Fruit fly (Drosophila melanogaster): ENCODE results near the gene Sdic3.

The Sdic3 gene

DNA sequence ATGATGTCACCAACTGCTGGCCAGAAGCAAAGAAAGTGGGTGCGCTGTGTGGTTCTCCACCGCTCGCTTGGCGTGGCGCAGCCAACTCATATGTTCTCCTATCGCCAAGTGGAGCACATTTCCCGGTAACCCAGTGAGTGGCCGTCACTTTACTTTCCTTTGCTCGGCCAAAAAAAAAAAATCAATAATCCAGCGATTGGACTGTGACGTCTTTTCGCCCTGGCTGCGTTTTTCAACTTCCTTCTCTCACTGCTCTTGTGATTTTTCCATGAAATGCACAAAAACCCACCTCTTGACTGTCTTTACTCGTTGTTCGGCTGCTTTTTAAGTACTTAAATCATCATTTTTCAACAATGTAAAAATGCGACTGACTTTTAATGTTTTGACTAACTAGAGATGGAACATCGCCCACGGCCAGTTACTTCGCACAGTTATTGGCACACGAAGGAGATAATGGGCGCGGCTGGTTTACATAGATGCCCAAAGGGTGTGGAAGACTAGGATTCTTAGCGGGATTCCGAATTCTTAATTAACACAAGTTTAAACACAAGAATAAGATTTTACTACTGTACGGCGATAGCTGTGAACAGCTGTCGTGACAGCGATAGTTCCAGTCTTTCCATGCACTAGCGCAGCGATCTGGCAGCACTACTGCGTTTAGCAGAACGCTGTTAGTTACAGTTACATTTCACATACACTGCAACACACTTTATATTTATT is 41.9 kb upstream of the Sdic3 start, which contains the start of gene sw (continued):
- TF ChIP-seq CG9797 (GFP tag; optimal IDR thresholded peaks at IDR 0.05) (peak; percentile 11), salm (tag; optimal IDR thresholded peaks at IDR 0.05) (no peak), slp2 (GFP tag; optimal IDR thresholded peaks at IDR 0.05) (peak; percentile 36), Atf3 (GFP tag; optimal IDR thresholded peaks at IDR 0.05) (peak; percentile 40), fd3F (GFP tag; optimal IDR thresholded peaks at IDR 0.05) (peak; percentile 31), pita (GFP tag; optimal IDR thresholded peaks at IDR 0.05) (no peak), CG15514 (GFP tag; optimal IDR thresholded peaks at IDR 0.05) (peak; percentile 53), sens-2 (GFP tag; IDR thresholded peaks at IDR 0.05) (0 out of 2 replicates have a peak, but pooled peaks have one; percentile 36), CG5180 (GFP tag; optimal IDR thresholded peaks at IDR 0.05) (no peak), E2f2 (GFP tag; IDR thresholded peaks at IDR 0.05) (peak; percentile 58), CG17361 (GFP tag; IDR thresholded peaks at IDR 0.05) (peak; percentile 69), CG43689 (GFP tag; IDR thresholded peaks at IDR 0.05) (no peak), stwl (tag; optimal IDR thresholded peaks at IDR 0.05) (peak; percentile 47), lbe (GFP tag; optimal IDR thresholded peaks at IDR 0.05) (no peak), seq (GFP tag; IDR thresholded peaks at IDR 0.05) (no peak), Deaf1 (tag; optimal IDR thresholded peaks at IDR 0.05) (no peak), CG15696 (tag; optimal IDR thresholded peaks at IDR 0.05) (peak; percentile 80), chm (GFP tag; IDR thresholded peaks at IDR 0.05) (peak; percentile 23; the same call in 1 of the 2 replicates), GATAe (GFP tag; conservative IDR thresholded peaks at IDR 0.05) (0 out of 2 replicates have a peak, but pooled peaks have one; percentile 29), Atf-2 (GFP tag; optimal IDR thresholded peaks at IDR 0.05) (peak; percentile 11), CG17568 (GFP tag; optimal IDR thresholded peaks at IDR 0.05) (no peak), Poxn (GFP tag; IDR thresholded peaks at IDR 0.05) (peak; percentile 65; the same call in 1 of the 2 replicates), oc (tag; optimal IDR thresholded peaks at IDR 0.05) (no peak), CG11696 (GFP tag; IDR thresholded peaks at IDR 0.05) (no peak), CG12659 (GFP tag; optimal IDR thresholded peaks at IDR 0.05) (peak; percentile 69), Med (GFP tag) (peak; percentile 96), sima (GFP tag; optimal IDR thresholded peaks at IDR 0.05) (no peak), mirr (GFP tag; optimal IDR thresholded peaks at IDR 0.05) (peak; percentile 45), ac (GFP tag; optimal IDR thresholded peaks at IDR 0.05) (no peak), Fer1 (GFP tag; optimal IDR thresholded peaks at IDR 0.05) (peak; percentile 37), gem (tag; optimal IDR thresholded peaks at IDR 0.05) (peak; percentile 67), Neu2 (GFP tag; optimal IDR thresholded peaks at IDR 0.05; ENCODE audit: borderline replicate concordance) (peak; percentile 58), CG31441 (GFP tag; IDR thresholded peaks at IDR 0.05) (0 out of 2 replicates have a peak, but pooled peaks have one; percentile 50), Dfd (GFP tag; optimal IDR thresholded peaks at IDR 0.05) (no peak), CG18262 (tag; optimal IDR thresholded peaks at IDR 0.05) (peak; percentile 47), Ptx1 (GFP tag; IDR thresholded peaks at IDR 0.05) (peak; percentile 78), CG8478 (optimal IDR thresholded peaks at IDR 0.05) (no peak), exex (tag; optimal IDR thresholded peaks at IDR 0.05) (no peak), gce (GFP tag; IDR thresholded peaks at IDR 0.05) (no peak), pan (optimal IDR thresholded peaks at IDR 0.05) (no peak), pan (GFP tag; optimal IDR thresholded peaks at IDR 0.05 in 1 of 2, IDR thresholded peaks at IDR 0.05 in 1 of 2) (peak in 1 of 2 experiments; percentile 31), CG6765 (GFP tag; optimal IDR thresholded peaks at IDR 0.05) (no peak), lilli (GFP tag; optimal IDR thresholded peaks at IDR 0.05) (peak; percentile 63), Max (GFP tag; optimal IDR thresholded peaks at IDR 0.05) (no peak), CG10209 (GFP tag; optimal IDR thresholded peaks at IDR 0.05) (peak; percentile 28), nom (GFP tag; optimal IDR thresholded peaks at IDR 0.05) (no peak), CG7372 (GFP tag; IDR thresholded peaks at IDR 0.05) (peak; percentile 75), CG11504 (tag; optimal IDR thresholded peaks at IDR 0.05) (peak; percentile 66), D19A (tag; optimal IDR thresholded peaks at IDR 0.05) (peak; percentile 9), gcm2 (GFP tag; optimal IDR thresholded peaks at IDR 0.05) (no peak)
